Worm (Caenorhabditis elegans) whole organism, L4/young adult: ENCODE data around the gene Y34B4A.10.

Experiments
- dao-5 ChIP-seq: sonication (generic microtip); optimal IDR thresholded peaks from 2 replicates; lab custom pipeline; 2016; ENCODE audit warnings: missing genotype, missing genetic modification characterization, moderate library complexity, missing compliant biosample characterization
- him-1 ChIP-seq: sonication (generic microtip); optimal IDR thresholded peaks from 2 replicates; lab custom pipeline; 2016; ENCODE audit warnings: missing genotype, missing genetic modification reagents, missing genetic modification characterization, missing compliant biosample characterization

- TF ChIP-seq him-1 (tag; lab: Kevin White, UChicago): no peak
- TF ChIP-seq dao-5 (tag; lab: Kevin White, UChicago): no peak
These were observed 40.3 kb upstream of the Y34B4A.10 start for ce11 chrX:5209429-5209828.
